Fruit fly (Drosophila melanogaster): ENCODE results near the gene Task7.

DNA sequence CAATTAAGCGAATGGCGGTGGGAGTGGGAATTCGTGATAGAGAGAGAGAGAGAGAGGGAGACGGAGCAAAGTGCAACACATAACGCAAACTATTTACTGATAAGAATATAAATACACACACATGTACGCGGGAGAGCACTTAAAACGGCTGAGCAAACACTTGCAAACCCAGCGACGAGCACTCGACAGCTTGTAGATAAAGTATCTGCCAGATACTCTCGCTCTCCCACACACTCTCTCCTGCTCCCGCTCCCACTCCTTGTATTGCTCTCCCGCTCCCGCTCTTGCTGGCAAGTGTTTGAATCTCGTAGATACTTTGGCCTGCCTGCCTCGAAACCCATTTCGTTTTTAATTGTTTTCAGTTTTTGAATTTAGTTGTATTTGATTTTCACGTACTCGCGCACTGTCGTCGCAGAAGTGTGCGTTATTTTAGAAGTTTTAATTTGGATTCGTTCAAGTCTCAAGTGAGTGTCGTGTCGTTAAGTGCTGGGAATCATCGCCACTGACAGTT, 16.2 kb upstream of the Task7 start:
- TF ChIP-seq Dfd (GFP tag; optimal IDR thresholded peaks at IDR 0.05) (no peak), br (GFP tag; optimal IDR thresholded peaks at IDR 0.05) (peak; percentile 24), jim (GFP tag; optimal IDR thresholded peaks at IDR 0.05) (no peak), woc (GFP tag; optimal IDR thresholded peaks at IDR 0.05) (no peak), Hr78 (GFP tag; optimal IDR thresholded peaks at IDR 0.05) (no peak), foxo (GFP tag; optimal IDR thresholded peaks at IDR 0.05) (peak in 1 of 2 experiments; percentile 14), Jra (GFP tag; optimal IDR thresholded peaks at IDR 0.05) (no peak), rgr (GFP tag; optimal IDR thresholded peaks at IDR 0.05) (peak; percentile 44)
